Fruit fly (Drosophila melanogaster) whole organism, embryonic: Measurements from ENCODE around the gene Mtl.

Source experiments
- Asciz ChIP-seq: fragments of 200-800 bp; sonication (Bioruptor generic); optimal IDR thresholded peaks from 2 replicates; lab custom pipeline; 2017; ENCODE audit warnings: missing biosample characterization, mild to moderate bottlenecking, missing genetic modification characterization, missing genetic modification reagents
- BEAF-32 ChIP-seq: fragments of 200-800 bp; sonication (Bioruptor generic); optimal IDR thresholded peaks from 3 replicates; lab custom pipeline; 2017; ENCODE audit warnings: missing biosample characterization, missing genetic modification characterization, mild to moderate bottlenecking, moderate library complexity, missing genetic modification reagents
- Bdp1 ChIP-seq: fragments of 200-800 bp; sonication (Bioruptor generic); optimal IDR thresholded peaks from 3 replicates; lab custom pipeline; 2016; ENCODE audit warnings: missing biosample characterization, missing genetic modification characterization
- Bgb ChIP-seq: fragments of 200-800 bp; sonication (Bioruptor generic); IDR thresholded peaks from 2 replicates; pipeline ENCODE4 v1.3.6; 2022; ENCODE audit warnings: missing biosample characterization, missing genetic modification characterization; ENCODE audit not compliant: partially characterized antibody
- Blimp-1 ChIP-seq: fragments of 200-800 bp; sonication (Bioruptor generic); optimal IDR thresholded peaks from 3 replicates; lab custom pipeline; 2018; ENCODE audit warnings: missing biosample characterization, missing genetic modification characterization, mild to moderate bottlenecking, moderate library complexity, missing genetic modification reagents
- CG10959 ChIP-seq: fragments of 200-800 bp; sonication (Bioruptor generic); IDR thresholded peaks from 2 replicates; pipeline ENCODE4 v1.3.6; 2022; ENCODE audit warnings: missing biosample characterization, missing genetic modification characterization
- CG11247 ChIP-seq: fragments of 200-800 bp; sonication (Bioruptor generic); IDR thresholded peaks from 2 replicates; pipeline ENCODE4 v1.3.6; 2022; ENCODE audit warnings: missing biosample characterization, missing genetic modification characterization
- CG11504 ChIP-seq: fragments of 200-800 bp; sonication (Bioruptor generic); optimal IDR thresholded peaks from 3 replicates; lab custom pipeline; 2019; ENCODE audit warnings: missing biosample characterization, mild to moderate bottlenecking, missing genetic modification characterization, moderate library complexity
- CG12219 ChIP-seq: fragments of 200-800 bp; sonication (Bioruptor generic); optimal IDR thresholded peaks from 3 replicates; lab custom pipeline; 2018; ENCODE audit warnings: missing biosample characterization, mild to moderate bottlenecking, missing genetic modification characterization
- CG14014 ChIP-seq: fragments of 200-800 bp; sonication (Bioruptor generic); IDR thresholded peaks from 2 replicates; pipeline ENCODE4 v1.3.6; 2022; ENCODE audit warnings: missing biosample characterization, missing genetic modification characterization
- CG1603 ChIP-seq: fragments of 200-800 bp; sonication (Bioruptor generic); optimal IDR thresholded peaks from 2 replicates; lab custom pipeline; 2019; ENCODE audit warnings: missing biosample characterization, mild to moderate bottlenecking, missing genetic modification characterization, moderate library complexity
- CG17359 ChIP-seq: fragments of 200-800 bp; sonication (Bioruptor generic); optimal IDR thresholded peaks from 3 replicates; lab custom pipeline; 2018; ENCODE audit warnings: missing biosample characterization, mild to moderate bottlenecking, missing genetic modification characterization, moderate library complexity
- CG1832 ChIP-seq: fragments of 200-800 bp; sonication (Bioruptor generic); optimal IDR thresholded peaks from 2 replicates; lab custom pipeline; 2017; ENCODE audit warnings: missing biosample characterization, mild to moderate bottlenecking, missing genetic modification characterization, inconsistent platforms
- CG2199 ChIP-seq: fragments of 200-800 bp; sonication (Bioruptor generic); IDR thresholded peaks from 3 replicates; pipeline ENCODE4 v1.3.6; 2022; ENCODE audit warnings: missing biosample characterization, missing genetic modification characterization
- CG2678 ChIP-seq: fragments of 200-800 bp; sonication (Bioruptor generic); optimal IDR thresholded peaks from 3 replicates; lab custom pipeline; 2019; ENCODE audit warnings: missing biosample characterization, mild to moderate bottlenecking, missing genetic modification characterization, moderate library complexity
- CG31388 ChIP-seq: fragments of 200-800 bp; sonication (Bioruptor generic); optimal IDR thresholded peaks from 2 replicates; lab custom pipeline; 2016; ENCODE audit warnings: missing biosample characterization, missing genetic modification characterization
- CG31441 ChIP-seq: fragments of 200-800 bp; sonication (Bioruptor generic); IDR thresholded peaks from 2 replicates; pipeline ENCODE4 v1.3.6; 2022; ENCODE audit warnings: missing biosample characterization, missing genetic modification characterization
- CG6654 ChIP-seq: fragments of 200-800 bp; sonication (Bioruptor generic); optimal IDR thresholded peaks from 2 replicates; lab custom pipeline; 2017; ENCODE audit warnings: missing biosample characterization, mild to moderate bottlenecking, missing genetic modification characterization
- CG6791 ChIP-seq: fragments of 200-800 bp; sonication (Bioruptor generic); IDR thresholded peaks from 3 replicates; pipeline ENCODE4 v1.3.6; 2022; ENCODE audit warnings: missing biosample characterization, missing genetic modification characterization; ENCODE audit not compliant: partially characterized antibody
- CG8089 ChIP-seq: fragments of 200-800 bp; sonication (Bioruptor generic); optimal IDR thresholded peaks from 3 replicates; lab custom pipeline; 2016; ENCODE audit warnings: missing biosample characterization, missing genetic modification characterization
- Camta ChIP-seq: fragments of 200-800 bp; sonication (Bioruptor generic); optimal IDR thresholded peaks from 2 replicates; lab custom pipeline; 2016; ENCODE audit warnings: missing biosample characterization, missing genetic modification characterization
- Dip2 ChIP-seq: fragments of 200-800 bp; sonication (Bioruptor generic); IDR thresholded peaks from 2 replicates; pipeline ENCODE4 v1.3.6; 2022; ENCODE audit warnings: missing biosample characterization, missing genetic modification characterization
- Eip74EF ChIP-seq, 2 experiments: fragments of 200-800 bp in 1 of 2; fragments of >200 bp in 1 of 2; sonication (Bioruptor generic) in 1 of 2; optimal IDR thresholded peaks; 2 replicates each; lab custom pipeline; 2017 to 2019; ENCODE audit warnings: missing biosample characterization in 2 of 2, missing genetic modification characterization in 2 of 2, mild to moderate bottlenecking in 1 of 2, moderate library complexity in 1 of 2
- Fer2 ChIP-seq: fragments of 200-800 bp; sonication (Bioruptor generic); optimal IDR thresholded peaks from 2 replicates; lab custom pipeline; 2018; ENCODE audit warnings: missing biosample characterization, mild to moderate bottlenecking, missing genetic modification characterization, moderate library complexity
- Fer3 ChIP-seq: fragments of 200-800 bp; sonication (Bioruptor generic); optimal IDR thresholded peaks from 2 replicates; lab custom pipeline; 2018; ENCODE audit warnings: missing biosample characterization, mild to moderate bottlenecking, missing genetic modification characterization, moderate library complexity
- Kr ChIP-seq: fragments of 200-800 bp; sonication (Bioruptor generic); optimal IDR thresholded peaks from 2 replicates; lab custom pipeline; 2017; ENCODE audit warnings: missing biosample characterization, mild to moderate bottlenecking, missing genetic modification characterization
- NFAT ChIP-seq: fragments of 200-800 bp; sonication (Bioruptor generic); IDR thresholded peaks from 2 replicates; pipeline ENCODE4 v1.3.6; 2022; ENCODE audit warnings: missing biosample characterization, missing genetic modification characterization
- Nf-YB ChIP-seq: fragments of 200-800 bp; sonication (Bioruptor generic); optimal IDR thresholded peaks from 3 replicates; lab custom pipeline; 2019; ENCODE audit warnings: missing biosample characterization, mild to moderate bottlenecking, missing genetic modification characterization, moderate library complexity
- Sin3A ChIP-seq: fragments of >200 bp; optimal IDR thresholded peaks from 2 replicates; lab custom pipeline; 2018
- Sox100B ChIP-seq: fragments of 200-800 bp; sonication (Bioruptor generic); optimal IDR thresholded peaks from 3 replicates; lab custom pipeline; 2018; ENCODE audit warnings: missing biosample characterization, mild to moderate bottlenecking, missing genetic modification characterization
- Sox102F ChIP-seq: fragments of 200-800 bp; sonication (Bioruptor generic); optimal IDR thresholded peaks from 2 replicates; lab custom pipeline; 2018; ENCODE audit warnings: missing biosample characterization, mild to moderate bottlenecking, missing genetic modification characterization, moderate library complexity
- Xbp1 ChIP-seq: fragments of 200-800 bp; sonication (Bioruptor generic); optimal IDR thresholded peaks from 3 replicates; lab custom pipeline; 2016; ENCODE audit warnings: missing biosample characterization, mild to moderate bottlenecking, missing genetic modification characterization
- cg ChIP-seq: fragments of 200-800 bp; sonication (Bioruptor generic); optimal IDR thresholded peaks from 3 replicates; lab custom pipeline; 2019; ENCODE audit warnings: missing biosample characterization, mild to moderate bottlenecking, missing genetic modification characterization, moderate library complexity
- chif ChIP-seq, 2 experiments: fragments of 200-800 bp; sonication (Bioruptor generic); optimal IDR thresholded peaks; 3 replicates each; lab custom pipeline; 2016; ENCODE audit warnings: missing biosample characterization in 2 of 2, missing genetic modification characterization in 2 of 2
- croc ChIP-seq: fragments of 200-800 bp; sonication (Bioruptor generic); conservative IDR thresholded peaks from 3 replicates; pipeline ENCODE4 v1.3.6; 2022; ENCODE audit warnings: missing biosample characterization, missing genetic modification characterization
- dati ChIP-seq: fragments of 200-800 bp; sonication (Bioruptor generic); IDR thresholded peaks from 2 replicates; pipeline ENCODE4 v1.3.6; 2022; ENCODE audit warnings: missing biosample characterization, missing genetic modification characterization
- disco-r ChIP-seq: fragments of 200-800 bp; sonication (Bioruptor generic); optimal IDR thresholded peaks from 2 replicates; lab custom pipeline; 2016; ENCODE audit warnings: missing biosample characterization, missing genetic modification characterization
- dm ChIP-seq: fragments of 200-800 bp; sonication (Bioruptor generic); optimal IDR thresholded peaks from 3 replicates; lab custom pipeline; 2016; ENCODE audit warnings: missing biosample characterization, missing genetic modification characterization
- fd96Cb ChIP-seq: fragments of 200-800 bp; sonication (Bioruptor generic); optimal IDR thresholded peaks from 2 replicates; lab custom pipeline; 2018; ENCODE audit warnings: missing biosample characterization, mild to moderate bottlenecking, missing genetic modification characterization, moderate library complexity
- fu2 ChIP-seq: fragments of 200-800 bp; sonication (Bioruptor generic); optimal IDR thresholded peaks from 2 replicates; lab custom pipeline; 2016; ENCODE audit warnings: missing biosample characterization, missing genetic modification characterization
- gcm2 ChIP-seq: fragments of 200-800 bp; sonication (Bioruptor generic); optimal IDR thresholded peaks from 2 replicates; lab custom pipeline; 2016; ENCODE audit warnings: missing biosample characterization, missing genetic modification characterization
- gem ChIP-seq: fragments of 200-800 bp; sonication (Bioruptor generic); optimal IDR thresholded peaks from 2 replicates; lab custom pipeline; 2019; ENCODE audit warnings: missing biosample characterization, mild to moderate bottlenecking, missing genetic modification characterization, moderate library complexity
- gro ChIP-seq: fragments of 200-800 bp; sonication (Bioruptor generic); optimal IDR thresholded peaks from 2 replicates; lab custom pipeline; 2016; ENCODE audit warnings: missing biosample characterization, missing genetic modification characterization
- ken ChIP-seq: fragments of 200-800 bp; sonication (Bioruptor generic); IDR thresholded peaks from 3 replicates; pipeline ENCODE4 v1.3.6; 2022; ENCODE audit warnings: missing biosample characterization, missing genetic modification characterization
- klu ChIP-seq: fragments of 200-800 bp; sonication (Bioruptor generic); IDR thresholded peaks from 2 replicates; pipeline ENCODE4 v1.3.6; 2022; ENCODE audit warnings: missing biosample characterization, missing genetic modification characterization
- phol ChIP-seq: fragments of 200-800 bp; sonication (Bioruptor generic); optimal IDR thresholded peaks from 3 replicates; lab custom pipeline; 2018; ENCODE audit warnings: missing biosample characterization, mild to moderate bottlenecking, missing genetic modification characterization, moderate library complexity
- pzg ChIP-seq: fragments of 200-800 bp; sonication (Bioruptor generic); optimal IDR thresholded peaks from 3 replicates; lab custom pipeline; 2018; ENCODE audit warnings: missing biosample characterization, mild to moderate bottlenecking, missing genetic modification characterization, moderate library complexity
- row ChIP-seq: fragments of 200-800 bp; sonication (Bioruptor generic); IDR thresholded peaks from 3 replicates; pipeline ENCODE4 v1.3.6; 2022; ENCODE audit warnings: missing biosample characterization, missing genetic modification characterization
- seq ChIP-seq: fragments of 200-800 bp; sonication (Bioruptor generic); IDR thresholded peaks from 2 replicates; pipeline ENCODE4 v1.3.6; 2022; ENCODE audit warnings: missing biosample characterization, missing genetic modification characterization
- tup ChIP-seq: fragments of 200-800 bp; sonication (Bioruptor generic); optimal IDR thresholded peaks from 2 replicates; lab custom pipeline; 2016; ENCODE audit warnings: missing biosample characterization, mild to moderate bottlenecking, missing genetic modification characterization, moderate library complexity
- wek ChIP-seq: fragments of 200-800 bp; sonication (Bioruptor generic); optimal IDR thresholded peaks from 3 replicates; lab custom pipeline; 2018; ENCODE audit warnings: missing biosample characterization, mild to moderate bottlenecking, missing genetic modification characterization, moderate library complexity

Gene Mtl

dm6 chr3R:27655109-27655508 lies 18.9 kb downstream of the Mtl start (continued):
- no peak for TF ChIP-seq ken
- no peak for TF ChIP-seq croc (GFP tag; lab: Robert Waterston, UW)
- peak; percentile 38 for TF ChIP-seq CG2678 (tag; lab: Kevin White, UChicago)
- TF ChIP-seq Xbp1, result no peak
- no peak for TF ChIP-seq Kr (GFP tag; lab: Kevin White, UChicago)
- no peak for TF ChIP-seq wek (GFP tag; lab: Kevin White, UChicago)
- no peak for TF ChIP-seq NFAT
- peak; percentile 11 for TF ChIP-seq Sox102F (GFP tag; lab: Kevin White, UChicago)
- 0 out of 2 replicates have a peak, but pooled peaks have one; percentile 17 for TF ChIP-seq CG14014 (GFP tag; lab: Robert Waterston, UW)
- TF ChIP-seq CG8089 (GFP tag; lab: Kevin White, UChicago), result no peak
- no peak for TF ChIP-seq CG2199
- TF ChIP-seq Camta, result no peak
- TF ChIP-seq Eip74EF (GFP tag; optimal IDR thresholded peaks at IDR 0.05; lab: Kevin White, UChicago), result no peak
- no peak for TF ChIP-seq CG11247 (GFP tag; lab: Robert Waterston, UW)
- no peak for TF ChIP-seq pzg (GFP tag; lab: Kevin White, UChicago)
- no peak for TF ChIP-seq CG6654 (GFP tag; lab: Kevin White, UChicago)
- TF ChIP-seq CG1603, result peak; percentile 10
- TF ChIP-seq fu2 (GFP tag; lab: Kevin White, UChicago), result no peak
- TF ChIP-seq CG6791 (GFP tag; lab: Robert Waterston, UW), result no peak
- no peak for TF ChIP-seq dati (GFP tag; lab: Robert Waterston, UW)
- TF ChIP-seq phol (tag; lab: Kevin White, UChicago), result peak; percentile 36
- TF ChIP-seq fd96Cb, result peak; percentile 32
- TF ChIP-seq Fer2, result no peak
- TF ChIP-seq cg, result no peak
- TF ChIP-seq CG12219, result no peak
- TF ChIP-seq disco-r (GFP tag; lab: Kevin White, UChicago), result no peak
- no peak for TF ChIP-seq Dip2 (GFP tag; lab: Robert Waterston, UW)
- no peak for TF ChIP-seq tup (GFP tag; lab: Kevin White, UChicago)
- TF ChIP-seq CG31388 (GFP tag; lab: Kevin White, UChicago), result no peak
- TF ChIP-seq klu, result no peak
- peak; percentile 35 for TF ChIP-seq Blimp-1
- TF ChIP-seq Bdp1 (GFP tag; lab: Kevin White, UChicago), result no peak
- no peak for TF ChIP-seq CG31441
- TF ChIP-seq Nf-YB (GFP tag; lab: Kevin White, UChicago), result no peak
- no peak for TF ChIP-seq gro
- no peak for TF ChIP-seq Bgb (GFP tag; lab: Robert Waterston, UW)
- no peak for TF ChIP-seq BEAF-32 (GFP tag; lab: Kevin White, UChicago)
- TF ChIP-seq seq (GFP tag; lab: Robert Waterston, UW), result no peak
- TF ChIP-seq Asciz (GFP tag; lab: Kevin White, UChicago), result peak; percentile 13
- no peak for TF ChIP-seq dm (GFP tag; lab: Kevin White, UChicago)
- no peak for TF ChIP-seq CG10959 (GFP tag; lab: Robert Waterston, UW)
- peak; percentile 53; the same call in 2 of the 3 replicates for TF ChIP-seq row
- TF ChIP-seq CG11504 (tag; lab: Kevin White, UChicago), result peak; percentile 39
- peak; percentile 19 for TF ChIP-seq Sox100B
- no peak for TF ChIP-seq Fer3 (tag; lab: Kevin White, UChicago)
- TF ChIP-seq Sin3A (lab: Kevin White, UChicago), result no peak
- peak; percentile 17 for TF ChIP-seq gem (tag; lab: Kevin White, UChicago)
- TF ChIP-seq gcm2, result no peak
- no peak for TF ChIP-seq CG1832 (GFP tag; lab: Kevin White, UChicago)
- TF ChIP-seq CG17359 (tag; lab: Kevin White, UChicago), result peak; percentile 30
- TF ChIP-seq chif (GFP tag; optimal IDR thresholded peaks at IDR 0.05; lab: Kevin White, UChicago), result no peak
